Fruit fly (Drosophila melanogaster) whole organism, larva: ENCODE measurements around the gene CG32809.

Source experiments
- noc ChIP-seq: fragments of 200-800 bp; sonication (Bioruptor generic); optimal IDR thresholded peaks from 3 replicates; lab custom pipeline; 2019; ENCODE audit warnings: missing biosample characterization, mild to moderate bottlenecking, missing genetic modification characterization, moderate library complexity

The CG32809 gene

DNA sequence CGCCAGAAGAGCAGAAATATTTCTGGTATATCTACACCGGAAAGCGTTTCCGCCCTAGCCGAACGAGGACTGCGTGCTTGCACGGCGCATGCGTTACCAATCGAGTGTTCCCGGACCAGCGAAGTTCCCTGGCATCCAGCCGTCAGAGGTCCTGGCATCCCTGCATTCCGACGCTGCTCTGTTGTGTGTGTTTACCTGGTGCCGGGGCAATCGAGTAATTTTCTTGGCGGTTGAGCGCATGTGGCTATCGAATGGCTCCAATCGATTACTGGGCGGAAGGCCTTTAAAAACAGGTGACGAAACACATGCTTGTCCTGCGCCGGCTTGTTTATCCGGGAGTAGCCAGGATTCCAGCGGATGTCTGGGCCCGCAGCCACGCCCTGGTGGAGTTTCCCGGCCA is at the start of gene CG32809:
Gene CG32809 (minus strand): TSS at position 216 of the 400 bp plus-strand sequence.
- TF ChIP-seq noc (tag; lab: Kevin White, UChicago) = no peak

DNA sequence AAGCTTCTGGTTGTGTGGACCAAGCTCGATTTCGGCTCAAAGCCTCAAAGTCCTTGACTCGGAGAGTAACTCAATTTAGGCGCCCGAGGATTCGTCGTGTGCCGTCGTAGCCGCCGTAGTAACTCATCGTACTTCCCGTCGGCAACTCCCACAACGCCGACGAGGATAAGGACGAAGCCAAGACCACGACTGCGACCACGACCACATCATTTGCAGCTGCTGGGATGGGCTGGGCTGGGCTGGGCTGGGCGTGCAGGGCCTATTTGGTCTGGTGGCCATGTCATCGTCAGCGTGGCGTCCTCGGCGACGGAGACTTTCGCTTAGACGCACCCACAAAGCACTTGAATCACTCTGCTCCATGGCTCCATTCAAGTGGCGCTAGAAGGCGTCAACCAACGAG is 42.5 kb upstream of the CG32809 start:
- TF ChIP-seq noc (tag; lab: Kevin White, UChicago) = no peak

DNA sequence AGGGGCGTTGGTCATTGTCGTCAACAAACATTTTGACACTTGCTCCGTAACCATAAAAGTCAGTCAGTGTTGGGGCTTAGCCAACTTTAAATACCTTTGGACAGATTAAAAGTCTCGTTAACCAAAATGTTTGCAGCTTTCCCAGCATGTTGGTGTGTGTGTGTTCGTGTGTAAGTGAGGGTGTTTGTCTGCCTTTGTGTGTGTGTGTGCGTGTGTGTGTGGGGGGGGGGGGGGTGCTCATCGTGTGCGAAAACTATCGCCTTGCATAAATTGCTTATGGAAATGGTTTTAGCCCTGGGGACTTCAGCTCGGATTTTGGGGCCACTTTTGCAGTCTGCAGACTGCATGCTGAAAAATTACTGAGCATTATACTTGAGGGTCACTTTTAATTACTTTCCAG is 22.3 kb upstream of the CG32809 start:
- TF ChIP-seq noc (tag; lab: Kevin White, UChicago) = no peak

DNA sequence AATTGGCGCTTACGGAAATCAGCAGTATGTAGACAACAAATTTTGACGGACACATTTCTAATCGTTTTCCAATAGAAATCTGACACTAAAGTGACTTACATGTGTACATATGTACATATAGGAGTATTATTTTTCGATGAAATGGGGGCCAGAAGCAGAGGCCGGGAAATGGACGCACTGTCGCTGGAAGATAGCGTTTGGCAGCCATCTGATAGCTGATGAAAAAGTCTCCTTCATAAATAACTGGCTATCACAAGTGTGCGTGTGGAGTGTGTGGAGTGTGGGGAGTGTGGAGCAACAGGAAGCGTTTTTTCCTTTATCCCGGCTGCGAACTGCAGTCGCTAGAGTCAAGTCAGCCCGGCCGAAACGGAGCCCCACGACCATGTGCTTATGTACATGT is 17.5 kb upstream of the CG32809 start, which contains the start of gene CG3795:
Gene CG3795 (minus strand): TSS at position 101 of the 400 bp plus-strand sequence.
- TF ChIP-seq noc (tag; lab: Kevin White, UChicago) = no peak

DNA sequence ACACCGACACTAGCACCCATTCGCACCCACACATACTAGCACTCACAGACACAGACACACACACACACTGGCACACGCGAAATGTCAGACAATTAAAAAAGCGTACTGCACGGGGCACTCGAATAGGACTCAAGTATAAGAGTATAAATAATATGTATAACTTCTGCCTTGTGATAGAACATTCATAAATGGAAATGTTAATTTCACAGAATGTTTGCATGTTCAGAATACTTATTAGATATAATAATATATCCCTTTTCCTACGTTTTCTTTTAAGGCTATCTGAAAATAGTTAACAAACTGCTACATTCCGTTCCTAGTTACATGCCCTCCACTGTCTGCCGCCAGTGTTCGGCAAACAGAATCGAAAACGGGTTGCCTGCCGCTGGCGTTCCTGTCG is 13.4 kb upstream of the CG32809 start:
- no peak for TF ChIP-seq noc (tag; lab: Kevin White, UChicago)

DNA sequence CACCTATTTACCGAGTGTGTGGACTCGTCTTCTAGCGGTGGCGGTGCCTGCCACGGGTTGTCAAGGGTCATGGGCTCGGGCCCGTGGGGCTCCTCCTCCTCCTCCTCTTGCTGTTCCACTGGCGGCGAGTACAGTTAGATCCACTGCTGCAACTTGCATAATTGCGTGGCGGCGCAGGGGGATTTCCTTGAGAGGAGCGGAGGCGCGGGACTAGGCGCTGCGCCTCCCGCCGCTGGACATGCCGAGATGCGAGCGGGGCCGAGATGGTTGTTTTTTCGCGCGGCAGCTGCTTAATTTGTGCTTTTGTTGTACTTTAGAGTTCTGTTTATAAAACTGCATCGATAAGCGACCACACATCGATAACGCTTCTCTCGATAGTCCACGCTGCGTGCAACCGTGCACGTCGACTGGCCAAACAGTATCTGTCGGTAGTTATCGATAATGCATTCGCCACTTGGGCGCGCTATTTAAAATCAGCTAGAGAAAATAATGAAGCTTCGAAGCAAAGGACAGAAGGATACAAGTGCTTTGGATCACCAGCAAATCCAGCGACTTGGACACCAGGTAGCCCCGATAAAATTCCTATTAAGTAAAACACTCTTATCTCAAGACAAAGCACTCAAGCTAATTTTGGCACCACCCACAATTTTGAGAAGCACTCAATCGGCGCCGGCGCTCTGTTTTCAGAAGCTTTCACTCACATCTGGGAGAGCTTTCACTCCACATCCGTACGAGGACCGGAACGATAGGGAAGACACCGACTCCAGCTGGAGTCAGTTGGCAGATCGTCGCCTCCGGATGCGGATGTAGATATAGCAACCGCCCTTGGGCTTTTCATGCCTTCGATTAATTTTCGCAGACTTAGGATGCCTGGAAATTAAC is 3.2 kb upstream of the CG32809 start, which contains the start of gene a6:
Gene a6 (minus strand): TSS at position 361 of the 882 bp plus-strand sequence.
- TF ChIP-seq noc (tag; lab: Kevin White, UChicago) = no peak

DNA sequence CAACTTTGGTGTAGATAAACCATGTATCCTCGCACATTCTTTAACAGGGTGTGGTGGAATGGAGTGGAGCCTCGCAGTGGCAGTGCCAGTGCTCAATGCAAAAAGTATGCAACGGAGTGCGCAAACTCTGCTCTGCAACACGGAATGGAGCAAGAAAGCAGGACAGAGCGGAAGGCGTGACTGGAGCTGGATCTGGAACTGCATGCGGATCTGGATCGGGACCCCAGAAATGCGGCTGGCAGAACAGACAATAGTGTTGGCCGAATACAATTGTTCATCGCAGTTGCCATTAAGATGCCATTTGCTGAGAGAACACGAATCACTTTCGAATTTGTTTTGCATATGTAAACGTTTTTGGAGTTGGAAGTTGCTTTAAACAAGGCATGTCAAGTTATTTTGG is 1.1 kb downstream of the CG32809 start:
- no peak for TF ChIP-seq noc (tag; lab: Kevin White, UChicago)

DNA sequence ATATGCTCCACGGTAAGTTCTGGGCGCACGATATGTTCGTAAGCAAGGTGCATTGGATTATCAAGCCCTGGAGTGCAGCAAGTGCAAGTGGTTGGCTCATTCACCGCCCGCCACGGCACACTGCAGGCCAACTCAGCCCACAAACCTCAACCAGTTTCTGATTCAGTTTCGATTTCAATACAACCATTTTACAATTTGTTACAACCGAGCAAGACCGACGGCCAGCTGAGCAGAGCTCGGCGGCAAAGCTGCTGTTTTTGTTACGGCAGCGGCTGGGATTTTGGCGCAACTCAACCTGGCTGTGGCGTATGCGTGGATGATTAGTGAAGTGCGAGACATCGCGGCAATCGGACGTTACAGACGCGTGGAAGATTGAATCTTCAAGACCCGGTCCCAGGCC is 6.3 kb downstream of the CG32809 start, which contains the start of gene b6:
Gene b6 (plus strand): TSS at position 320 of the 400 bp plus-strand sequence.
- TF ChIP-seq noc (tag; lab: Kevin White, UChicago) = no peak

DNA sequence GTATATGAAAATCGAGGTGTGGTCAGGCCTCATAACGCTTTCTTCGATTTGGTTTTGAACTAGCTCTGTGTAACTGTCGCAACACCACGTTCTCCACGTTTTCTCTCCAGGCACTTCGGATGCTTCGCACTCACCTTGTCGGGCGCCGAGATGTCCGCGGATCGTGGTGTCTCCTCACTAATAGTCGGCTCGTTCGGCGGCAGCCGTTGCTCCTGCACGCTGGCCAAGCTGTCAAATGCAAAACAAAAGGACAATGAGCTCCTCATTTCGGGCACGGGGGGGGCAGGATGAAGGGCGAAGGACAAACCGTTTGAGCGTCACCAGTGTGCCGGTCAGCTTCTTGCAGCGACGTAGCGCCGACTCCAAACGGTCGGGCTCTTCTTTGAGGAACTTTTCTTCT is 11.3 kb downstream of the CG32809 start, which contains the start of gene CG14797:
Gene CG14797 (plus strand): TSS at position 301 of the 400 bp plus-strand sequence.
- TF ChIP-seq noc (tag; lab: Kevin White, UChicago) = no peak

DNA sequence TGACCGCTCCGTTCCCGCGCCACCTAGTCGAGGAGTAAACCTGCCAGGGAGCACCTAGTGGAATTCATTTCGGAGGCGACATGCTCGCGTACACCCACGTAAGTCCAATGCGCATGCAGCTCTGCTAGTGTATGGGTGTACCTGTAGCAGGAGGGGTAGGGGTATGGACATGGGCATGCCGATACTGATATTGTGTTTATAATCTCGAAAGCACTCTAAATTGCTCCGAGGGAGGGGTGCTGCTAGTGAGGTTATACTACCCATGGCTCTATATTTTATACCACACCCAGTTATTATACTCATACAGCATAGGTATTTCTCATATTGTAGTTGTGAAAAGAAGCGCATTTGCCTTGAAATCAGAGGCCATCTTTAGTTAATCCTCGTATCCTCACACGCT is 22.7 kb downstream of the CG32809 start:
- TF ChIP-seq noc (tag; lab: Kevin White, UChicago) = no peak

DNA sequence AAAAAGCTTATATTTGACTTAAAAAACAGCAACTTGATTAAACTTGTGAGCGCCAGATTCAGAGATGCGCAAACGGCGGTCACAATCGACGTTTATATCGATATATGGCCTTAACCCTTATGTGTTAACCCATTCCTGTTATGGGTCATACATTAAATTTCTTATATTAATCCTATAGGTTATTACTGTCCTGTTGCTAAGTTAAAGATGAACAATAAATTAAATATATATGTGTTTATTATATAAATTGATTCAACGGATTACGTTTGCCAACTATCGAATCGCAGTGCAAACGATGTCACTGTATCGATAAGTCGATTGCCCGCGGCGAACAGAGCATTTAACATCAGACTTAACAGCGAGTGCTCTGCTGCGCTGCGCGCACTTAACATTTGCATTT is 23.4 kb downstream of the CG32809 start, which contains the start of the genes CG3740 and hfw:
Gene CG3740 (minus strand): TSS at position 84 of the 400 bp plus-strand sequence.
Gene hfw (plus strand): TSS at position 357 of the 400 bp plus-strand sequence.
- TF ChIP-seq noc (tag; lab: Kevin White, UChicago) = peak; percentile 34

DNA sequence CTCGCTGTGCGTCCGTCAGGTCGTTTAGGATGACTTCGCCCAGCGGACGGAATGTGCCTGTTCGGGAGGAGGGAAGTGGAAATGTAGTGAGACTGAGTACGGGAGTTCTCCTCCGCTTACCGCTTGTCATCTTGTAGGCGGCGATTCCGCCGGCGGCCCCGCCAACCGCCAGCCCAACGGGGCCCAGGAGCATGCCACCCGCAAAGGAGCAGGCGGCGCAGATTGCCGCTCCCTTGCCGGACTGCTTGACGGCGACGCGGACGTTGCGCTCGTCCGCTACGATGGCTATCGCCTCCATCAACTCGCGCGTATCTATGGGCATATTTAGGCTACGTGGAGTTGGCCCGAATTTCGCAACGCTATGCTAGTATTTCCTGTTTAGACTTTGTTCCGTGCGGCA is 23.9 kb downstream of the CG32809 start, which contains the start of gene Mur2B:
Gene Mur2B (minus strand): TSS at position 101 of the 400 bp plus-strand sequence.
- no peak for TF ChIP-seq noc (tag; lab: Kevin White, UChicago)

DNA sequence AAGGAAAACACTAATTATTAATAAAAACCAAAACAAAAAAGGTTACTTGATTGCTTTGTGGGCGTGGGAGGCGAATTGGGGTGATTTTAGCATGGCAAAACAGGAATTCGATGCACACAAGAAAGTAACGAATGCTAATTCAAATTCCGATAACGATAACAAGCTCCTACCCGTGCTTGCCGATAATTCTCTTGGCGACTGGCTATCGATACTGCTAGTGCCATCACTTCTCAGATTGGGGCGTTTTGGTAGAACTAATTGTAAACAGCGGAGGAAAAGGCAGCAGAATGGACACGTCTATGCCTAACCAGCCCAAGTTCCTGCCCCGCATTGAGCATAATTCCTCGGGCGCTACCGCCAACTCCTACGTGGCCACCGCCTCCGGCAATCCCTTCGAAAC is 27.7 kb downstream of the CG32809 start, which contains the start of gene dor:
Gene dor (plus strand): TSS at position 217 of the 400 bp plus-strand sequence.
- TF ChIP-seq noc (tag; lab: Kevin White, UChicago) = no peak

DNA sequence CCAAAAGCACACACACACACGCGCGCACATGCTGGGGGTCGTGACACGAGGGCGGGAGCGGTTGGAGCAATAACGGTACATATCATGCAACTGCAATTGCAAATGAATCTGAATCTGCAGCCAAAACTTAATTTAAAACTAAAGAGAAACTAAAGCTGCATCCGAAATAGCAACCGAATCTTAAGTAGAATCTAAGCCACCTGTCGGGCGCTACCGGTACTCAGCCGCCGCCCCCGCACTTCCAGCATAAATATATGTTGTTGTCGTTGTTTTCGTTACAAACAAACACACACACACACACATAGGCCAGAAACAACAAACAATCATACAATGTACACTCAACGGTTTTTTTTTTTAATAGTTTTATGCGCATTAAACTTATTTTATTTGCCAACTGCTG is 32.3 kb downstream of the CG32809 start:
- no peak for TF ChIP-seq noc (tag; lab: Kevin White, UChicago)

DNA sequence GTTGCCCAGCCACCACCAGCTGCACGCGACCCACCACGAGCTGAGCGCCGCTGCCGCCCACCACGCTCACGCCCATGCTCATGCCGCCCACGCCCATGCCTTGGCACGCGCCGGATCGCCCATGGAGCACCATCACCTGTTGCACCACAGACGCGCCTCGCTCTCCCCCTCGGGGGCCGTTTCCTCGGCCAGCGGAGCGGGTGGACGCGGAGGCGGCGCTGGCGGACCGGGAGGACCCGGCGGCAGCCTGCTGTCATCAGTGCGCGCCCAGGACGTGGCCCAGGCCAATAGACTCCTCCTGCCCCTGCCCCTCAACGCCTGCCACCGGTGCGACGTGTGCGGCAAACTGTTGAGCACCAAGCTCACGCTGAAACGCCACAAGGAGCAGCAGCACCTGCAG is 44.7 kb downstream of the CG32809 start:
- no peak for TF ChIP-seq noc (tag; lab: Kevin White, UChicago)

DNA sequence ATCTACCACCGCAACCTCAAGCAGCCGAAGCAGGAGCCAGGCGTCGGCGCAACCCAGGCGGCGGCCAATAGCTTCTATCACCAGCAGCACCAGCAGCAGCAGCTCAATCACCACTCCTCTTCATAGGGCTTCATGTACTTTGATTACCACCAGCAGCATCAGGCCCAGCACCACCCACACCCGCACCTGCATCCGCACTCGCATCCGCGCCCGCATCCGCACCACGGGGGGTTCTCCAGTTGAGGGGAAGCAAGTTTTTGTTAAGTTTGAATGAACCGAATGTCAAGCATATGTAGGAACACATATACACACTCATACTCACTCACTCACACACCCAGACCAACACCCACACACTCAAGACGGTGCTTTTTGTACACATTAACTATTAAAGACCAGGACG is 48.9 kb downstream of the CG32809 start:
- no peak for TF ChIP-seq noc (tag; lab: Kevin White, UChicago)
